Worm (Caenorhabditis elegans): ENCODE data around the gene hsp-17.
A peak's percentile ranks its signal among the peaks of the same experiment; 100 is the strongest.

Gene hsp-17

DNA sequence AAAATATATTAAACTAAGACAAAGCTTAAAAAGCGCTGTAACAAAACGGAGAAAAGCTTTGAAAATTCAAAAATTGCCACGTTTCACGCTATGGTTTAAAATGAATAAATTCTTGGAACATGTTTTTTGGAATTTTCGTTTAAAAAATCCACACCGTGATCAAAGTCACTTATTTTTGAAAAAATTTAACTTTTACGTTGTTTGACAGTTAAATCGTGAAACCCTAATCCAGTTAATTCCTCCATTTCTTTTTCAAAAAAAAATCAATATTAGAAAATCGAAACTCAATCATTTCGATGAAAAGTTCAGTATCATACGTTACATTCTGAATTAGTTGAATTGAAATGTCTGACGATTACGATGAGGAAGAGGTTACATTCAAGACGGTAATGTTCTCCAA, 9.9 kb downstream of the hsp-17 start, which contains the start of gene F38E1.3:
Gene F38E1.3 (plus strand): TSS at position 301 of the 400 bp plus-strand sequence.
- TF ChIP-seq ztf-23 (GFP tag; IDR thresholded peaks at IDR 0.05) = no peak
- no peak for TF ChIP-seq ref-1 (GFP tag; conservative IDR thresholded peaks at IDR 0.05)
- no peak for TF ChIP-seq ztf-29 (GFP tag; IDR thresholded peaks at IDR 0.05)

- TF ChIP-seq T22C8.4 (GFP tag; IDR thresholded peaks at IDR 0.05) (no peak), tab-1 (GFP tag; IDR thresholded peaks at IDR 0.05) (no peak), ref-1 (GFP tag; conservative IDR thresholded peaks at IDR 0.05) (no peak), flt-1 (GFP tag; IDR thresholded peaks at IDR 0.05) (no peak), med-1 (GFP tag; optimal IDR thresholded peaks at IDR 0.05; ENCODE audit: insufficient read depth) (no peak), klf-2 (GFP tag; conservative IDR thresholded peaks at IDR 0.05) (no peak), cog-1 (tag; optimal IDR thresholded peaks at IDR 0.05) (no peak), ztf-29 (GFP tag; IDR thresholded peaks at IDR 0.05) (no peak), ztf-23 (GFP tag; IDR thresholded peaks at IDR 0.05) (no peak)
Measured at ce11 chrV:8375419-8375818, 10.3 kb downstream of the hsp-17 start, which contains the start of gene F38E1.10. TSS of gene F38E1.10 (minus strand) at chrV:8375519.

DNA sequence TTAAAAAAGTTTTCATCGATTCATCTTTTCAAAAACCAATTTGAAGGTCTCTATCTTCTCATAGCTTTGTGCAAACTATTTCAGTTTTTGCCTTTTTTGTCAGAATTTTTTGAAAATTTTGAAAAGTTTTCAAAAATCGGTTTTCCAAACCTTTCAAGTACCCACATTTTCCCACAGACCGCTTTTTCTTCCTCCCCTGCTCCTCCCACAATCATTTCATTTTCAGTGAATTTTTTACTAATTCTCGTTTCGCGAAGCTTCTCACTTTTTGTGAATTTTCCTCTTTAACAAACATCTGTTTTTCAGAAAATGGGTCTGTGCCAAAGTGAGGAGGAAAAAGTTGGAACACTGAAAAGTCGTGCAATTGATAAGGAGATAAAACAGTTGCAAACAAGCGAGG, 15.0 kb downstream of the hsp-17 start, which contains the start of gene gpa-2:
Gene gpa-2 (plus strand): TSS at position 301 of the 400 bp plus-strand sequence.
- TF ChIP-seq ref-1 (GFP tag; conservative IDR thresholded peaks at IDR 0.05) = no peak
- no peak for TF ChIP-seq T22C8.4 (GFP tag; IDR thresholded peaks at IDR 0.05)
- TF ChIP-seq cog-1 (tag; optimal IDR thresholded peaks at IDR 0.05) = no peak
- TF ChIP-seq med-1 (GFP tag; optimal IDR thresholded peaks at IDR 0.05; ENCODE audit: insufficient read depth) = no peak
- TF ChIP-seq ztf-29 (GFP tag; IDR thresholded peaks at IDR 0.05) = no peak
- TF ChIP-seq klf-2 (GFP tag; conservative IDR thresholded peaks at IDR 0.05) = no peak
- no peak for TF ChIP-seq tab-1 (GFP tag; IDR thresholded peaks at IDR 0.05)
- no peak for TF ChIP-seq ztf-23 (GFP tag; IDR thresholded peaks at IDR 0.05)
- TF ChIP-seq flt-1 (GFP tag; IDR thresholded peaks at IDR 0.05) = no peak

ce11 chrV:8359792-8360191, 25.9 kb downstream of the hsp-17 start, which contains the start of gene F38E1.6:
TSS of gene F38E1.6 (plus strand) at chrV:8360092.
- TF ChIP-seq T22C8.4 (GFP tag; IDR thresholded peaks at IDR 0.05) = no peak
- TF ChIP-seq klf-2 (GFP tag; conservative IDR thresholded peaks at IDR 0.05) = no peak
- TF ChIP-seq ztf-23 (GFP tag; IDR thresholded peaks at IDR 0.05) = no peak
- TF ChIP-seq cog-1 (tag; optimal IDR thresholded peaks at IDR 0.05) = no peak
- TF ChIP-seq flt-1 (GFP tag; IDR thresholded peaks at IDR 0.05) = no peak
- no peak for TF ChIP-seq tab-1 (GFP tag; IDR thresholded peaks at IDR 0.05)
- no peak for TF ChIP-seq med-1 (GFP tag; optimal IDR thresholded peaks at IDR 0.05; ENCODE audit: insufficient read depth)
- TF ChIP-seq ref-1 (GFP tag; conservative IDR thresholded peaks at IDR 0.05) = no peak
- TF ChIP-seq ztf-29 (GFP tag; IDR thresholded peaks at IDR 0.05) = no peak

- 0 out of 2 replicates have a peak, but pooled peaks have one; percentile 39 for TF ChIP-seq flt-1 (GFP tag; IDR thresholded peaks at IDR 0.05)
- TF ChIP-seq ref-1 (GFP tag; conservative IDR thresholded peaks at IDR 0.05) = no peak
- no peak for TF ChIP-seq T22C8.4 (GFP tag; IDR thresholded peaks at IDR 0.05)
Measured at ce11 chrV:8359113-8359564, 26.6 kb downstream of the hsp-17 start, which contains the start of gene mpdu-1. TSS of gene mpdu-1 (minus strand) at chrV:8359163.

DNA sequence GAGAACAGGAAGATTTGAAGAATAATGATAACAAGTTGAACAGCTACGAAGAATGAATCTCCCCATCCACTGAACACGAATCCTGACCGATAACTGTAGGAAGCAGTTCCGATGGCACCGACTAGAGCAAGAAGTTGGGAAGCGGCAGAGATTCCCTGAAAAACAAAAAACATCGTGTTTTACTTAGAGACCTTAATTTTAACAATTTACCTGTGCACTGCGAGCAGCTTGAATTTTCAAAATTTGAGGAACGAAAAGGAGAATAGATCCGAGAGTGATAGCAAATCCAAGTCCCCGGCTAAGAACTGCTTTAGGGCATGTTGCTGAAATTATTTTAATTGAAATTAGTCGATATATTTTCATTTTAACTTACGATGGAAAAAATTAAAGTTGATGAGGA, 27.0 kb downstream of the hsp-17 start:
- TF ChIP-seq ztf-23 (GFP tag; IDR thresholded peaks at IDR 0.05) (no peak), flt-1 (GFP tag; IDR thresholded peaks at IDR 0.05) (no peak), med-1 (GFP tag; optimal IDR thresholded peaks at IDR 0.05; ENCODE audit: insufficient read depth) (no peak), klf-2 (GFP tag; conservative IDR thresholded peaks at IDR 0.05) (no peak), ref-1 (GFP tag; conservative IDR thresholded peaks at IDR 0.05) (no peak), T22C8.4 (GFP tag; IDR thresholded peaks at IDR 0.05) (no peak), cog-1 (tag; optimal IDR thresholded peaks at IDR 0.05) (no peak), tab-1 (GFP tag; IDR thresholded peaks at IDR 0.05) (no peak), ztf-29 (GFP tag; IDR thresholded peaks at IDR 0.05) (no peak)

DNA sequence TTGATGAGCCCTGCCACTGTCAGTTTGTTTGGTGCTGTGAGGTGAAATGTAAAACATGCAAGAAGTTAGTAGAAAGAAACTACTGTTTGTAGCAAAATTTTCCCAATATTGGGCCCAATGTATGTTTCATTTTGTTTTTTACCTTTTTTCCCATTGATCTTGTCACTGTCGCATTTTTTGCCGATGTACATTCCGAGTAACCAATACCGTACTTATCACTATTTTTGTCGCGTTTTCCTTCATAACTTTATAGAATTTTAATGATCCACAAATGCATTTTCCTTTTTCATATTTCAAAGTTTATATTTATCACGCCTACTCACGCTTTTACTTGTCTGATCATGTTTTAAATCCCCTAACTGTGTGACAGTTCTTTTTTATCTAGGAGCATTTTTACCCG, 28.0 kb downstream of the hsp-17 start:
- TF ChIP-seq ztf-23 (GFP tag; IDR thresholded peaks at IDR 0.05) = no peak
- TF ChIP-seq flt-1 (GFP tag; IDR thresholded peaks at IDR 0.05) = no peak

- no peak for TF ChIP-seq cog-1 (tag; optimal IDR thresholded peaks at IDR 0.05)
- no peak for TF ChIP-seq klf-2 (GFP tag; conservative IDR thresholded peaks at IDR 0.05)
- TF ChIP-seq ref-1 (GFP tag; conservative IDR thresholded peaks at IDR 0.05) = no peak
- no peak for TF ChIP-seq flt-1 (GFP tag; IDR thresholded peaks at IDR 0.05)
- no peak for TF ChIP-seq med-1 (GFP tag; optimal IDR thresholded peaks at IDR 0.05; ENCODE audit: insufficient read depth)
- TF ChIP-seq tab-1 (GFP tag; IDR thresholded peaks at IDR 0.05) = no peak
- TF ChIP-seq ztf-23 (GFP tag; IDR thresholded peaks at IDR 0.05) = no peak
- TF ChIP-seq ztf-29 (GFP tag; IDR thresholded peaks at IDR 0.05) = no peak
- TF ChIP-seq T22C8.4 (GFP tag; IDR thresholded peaks at IDR 0.05) = no peak
Measured at ce11 chrV:8355435-8356212, 30.1 kb downstream of the hsp-17 start, which contains the start of gene mom-2. TSS of gene mom-2 (plus strand) at chrV:8355988.

ce11 chrV:8351371-8351770, 34.4 kb downstream of the hsp-17 start, which contains the start of gene srsx-22:
TSS of gene srsx-22 (plus strand) at chrV:8351671.
- TF ChIP-seq T22C8.4 (GFP tag; IDR thresholded peaks at IDR 0.05) (no peak), klf-2 (GFP tag; conservative IDR thresholded peaks at IDR 0.05) (no peak), med-1 (GFP tag; optimal IDR thresholded peaks at IDR 0.05; ENCODE audit: insufficient read depth) (no peak), tab-1 (GFP tag; IDR thresholded peaks at IDR 0.05) (no peak), cog-1 (tag; optimal IDR thresholded peaks at IDR 0.05) (no peak), ref-1 (GFP tag; conservative IDR thresholded peaks at IDR 0.05) (no peak), flt-1 (GFP tag; IDR thresholded peaks at IDR 0.05) (no peak), ztf-23 (GFP tag; IDR thresholded peaks at IDR 0.05) (no peak), ztf-29 (GFP tag; IDR thresholded peaks at IDR 0.05) (no peak)

ce11 chrV:8349950-8350349, 35.8 kb downstream of the hsp-17 start:
- TF ChIP-seq cog-1 (tag; optimal IDR thresholded peaks at IDR 0.05) (no peak), ref-1 (GFP tag; conservative IDR thresholded peaks at IDR 0.05) (no peak), tab-1 (GFP tag; IDR thresholded peaks at IDR 0.05) (no peak), ztf-29 (GFP tag; IDR thresholded peaks at IDR 0.05) (no peak), ztf-23 (GFP tag; IDR thresholded peaks at IDR 0.05) (no peak), T22C8.4 (GFP tag; IDR thresholded peaks at IDR 0.05) (no peak), med-1 (GFP tag; optimal IDR thresholded peaks at IDR 0.05; ENCODE audit: insufficient read depth) (no peak), klf-2 (GFP tag; conservative IDR thresholded peaks at IDR 0.05) (no peak), flt-1 (GFP tag; IDR thresholded peaks at IDR 0.05) (no peak)
